Fruit fly (Drosophila melanogaster): Measurements from ENCODE around the gene wts.

The wts gene

DNA sequence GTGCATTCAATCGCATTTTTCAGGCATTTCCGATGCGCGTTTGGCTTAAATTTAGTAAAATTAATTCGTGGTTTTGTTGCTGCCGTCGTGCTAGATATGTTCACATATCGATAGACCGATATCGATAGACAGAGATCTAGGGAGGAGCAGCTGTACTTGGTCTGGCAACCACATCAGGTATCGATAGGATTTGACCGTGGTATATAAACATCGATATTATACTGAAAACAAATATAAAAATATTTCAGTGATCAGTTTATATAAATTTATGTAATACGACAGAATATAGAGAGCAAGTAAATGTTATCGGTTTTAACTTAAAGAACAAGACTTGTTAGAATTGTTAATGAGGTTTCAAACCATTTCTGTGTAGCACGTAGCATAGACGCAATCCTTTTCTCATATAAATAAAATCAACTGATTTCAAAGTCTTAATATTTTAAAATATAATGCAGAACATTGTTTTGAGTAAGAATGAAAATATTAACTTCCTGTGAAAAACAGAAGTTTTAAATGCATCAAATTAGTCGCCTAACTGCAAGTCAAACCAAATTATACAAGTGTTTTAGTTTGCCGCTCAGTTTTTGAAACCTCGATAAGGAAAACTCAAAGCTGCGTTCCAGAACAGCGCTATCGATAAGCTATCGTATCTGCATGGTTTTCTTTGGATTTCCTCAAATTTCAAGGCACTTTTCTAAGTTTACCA, at the start of gene wts, which contains the start of gene dj-1beta (continued):
- TF ChIP-seq CG16863 (GFP tag; optimal IDR thresholded peaks at IDR 0.05) (no peak), CTCF (GFP tag; optimal IDR thresholded peaks at IDR 0.05) (peak; percentile 40), Gug (GFP tag; IDR thresholded peaks at IDR 0.05) (peak; percentile 25; the same call in 1 of the 4 replicates), CG3407 (GFP tag; optimal IDR thresholded peaks at IDR 0.05) (no peak), Awh (GFP tag; IDR thresholded peaks at IDR 0.05) (no peak), CG6175 (GFP tag; IDR thresholded peaks at IDR 0.05) (no peak), CG1603 (tag; optimal IDR thresholded peaks at IDR 0.05) (peak; percentile 66), CG6272 (GFP tag; IDR thresholded peaks at IDR 0.05) (peak; percentile 9; the same call in 1 of the 2 replicates), caup (GFP tag; optimal IDR thresholded peaks at IDR 0.05; ENCODE audit: severe bottlenecking) (no peak), CG3281 (GFP tag; optimal IDR thresholded peaks at IDR 0.05) (no peak), PHDP (tag; optimal IDR thresholded peaks at IDR 0.05) (peak; percentile 30), CG42726 (GFP tag; IDR thresholded peaks at IDR 0.05; ENCODE audit: partially characterized antibody) (peak; percentile 94), CG12659 (GFP tag; optimal IDR thresholded peaks at IDR 0.05) (peak; percentile 43), pum (GFP tag; optimal IDR thresholded peaks at IDR 0.05) (no peak), CG30431 (GFP tag; optimal IDR thresholded peaks at IDR 0.05) (no peak), Pdp1 (GFP tag; optimal IDR thresholded peaks at IDR 0.05) (peak in 1 of 2 experiments; percentile 49), gem (tag; optimal IDR thresholded peaks at IDR 0.05) (peak; percentile 13), CG4404 (GFP tag; IDR thresholded peaks at IDR 0.05) (no peak), hb (GFP tag; IDR thresholded peaks at IDR 0.05; ENCODE audit: partially characterized antibody) (peak; percentile 94), ato (GFP tag; IDR thresholded peaks at IDR 0.05; ENCODE audit: partially characterized antibody) (peak; percentile 92), Lhr (GFP tag; optimal IDR thresholded peaks at IDR 0.05) (peak; percentile 55), Opbp (GFP tag; IDR thresholded peaks at IDR 0.05; ENCODE audit: partially characterized antibody) (peak; percentile 94), so (GFP tag; IDR thresholded peaks at IDR 0.05) (no peak), ken (GFP tag; IDR thresholded peaks at IDR 0.05) (no peak), CoRest (tag; optimal IDR thresholded peaks at IDR 0.05) (peak; percentile 42), fu2 (GFP tag; optimal IDR thresholded peaks at IDR 0.05) (no peak), Dll (GFP tag; IDR thresholded peaks at IDR 0.05; ENCODE audit: partially characterized antibody) (peak; percentile 91), nerfin-2 (GFP tag; IDR thresholded peaks at IDR 0.05; ENCODE audit: partially characterized antibody) (peak; percentile 81), CG11456 (GFP tag; IDR thresholded peaks at IDR 0.05) (no peak), CG16813 (GFP tag; IDR thresholded peaks at IDR 0.05; ENCODE audit: partially characterized antibody) (peak; percentile 94), Xbp1 (GFP tag; optimal IDR thresholded peaks at IDR 0.05) (no peak), nmo (GFP tag; optimal IDR thresholded peaks at IDR 0.05) (peak; percentile 54), CG2120 (GFP tag; optimal IDR thresholded peaks at IDR 0.05) (peak; percentile 20), gfzf (GFP tag; optimal IDR thresholded peaks at IDR 0.05) (peak; percentile 62), mld (GFP tag; IDR thresholded peaks at IDR 0.05; ENCODE audit: partially characterized antibody) (peak; percentile 88), Doc3 (GFP tag; IDR thresholded peaks at IDR 0.05; ENCODE audit: partially characterized antibody) (peak; percentile 79), Sin3A (optimal IDR thresholded peaks at IDR 0.05) (peak; percentile 61), Hey (tag; optimal IDR thresholded peaks at IDR 0.05) (no peak), gce (GFP tag; IDR thresholded peaks at IDR 0.05) (no peak), CG6683 (GFP tag; optimal IDR thresholded peaks at IDR 0.05) (no peak), CG10267 (tag; optimal IDR thresholded peaks at IDR 0.05) (peak; percentile 50), bbx (GFP tag; IDR thresholded peaks at IDR 0.05; ENCODE audit: partially characterized antibody) (peak; percentile 97), CG2712 (tag; optimal IDR thresholded peaks at IDR 0.05) (peak; percentile 19), Scr (GFP tag; IDR thresholded peaks at IDR 0.05; ENCODE audit: partially characterized antibody) (peak; percentile 93), vnd (GFP tag; IDR thresholded peaks at IDR 0.05; ENCODE audit: partially characterized antibody) (peak; percentile 84), CG3838 (GFP tag; optimal IDR thresholded peaks at IDR 0.05) (no peak), amos (GFP tag; IDR thresholded peaks at IDR 0.05; ENCODE audit: partially characterized antibody) (peak; percentile 95), wek (GFP tag; optimal IDR thresholded peaks at IDR 0.05) (no peak)

Measured in whole organism, embryonic.